Worm (Caenorhabditis elegans): ENCODE results near the gene droe-8.

DNA sequence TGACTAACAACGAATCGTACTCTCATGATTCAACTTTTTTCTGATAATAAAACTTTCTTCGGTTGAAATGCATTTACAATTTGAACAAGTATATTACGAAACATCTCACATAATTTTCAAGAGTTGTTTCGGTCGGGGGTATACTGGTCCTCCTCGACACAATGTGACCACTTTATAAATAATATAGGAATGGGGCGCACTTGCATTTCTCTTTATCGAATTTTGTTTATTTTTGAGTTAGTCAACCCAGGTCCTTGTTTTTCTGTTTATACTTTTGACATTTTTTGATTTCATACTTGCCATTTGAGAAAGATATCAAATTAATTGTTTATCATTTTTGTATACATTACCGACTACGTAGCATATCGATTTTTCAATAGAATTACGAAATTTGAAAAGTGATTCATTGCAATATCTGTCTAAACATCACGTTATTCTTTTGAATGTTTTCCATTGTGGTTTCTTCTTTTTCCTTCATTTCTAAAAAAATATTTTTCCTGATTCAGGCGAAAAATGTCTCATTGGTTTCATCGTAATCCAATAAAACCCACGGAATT is 47.6 kb downstream of the droe-8 start, which contains the start of gene B0507.2:
- TF ChIP-seq nhr-23 (tag; optimal IDR thresholded peaks at IDR 0.05) (no peak), ztf-11 (tag; optimal IDR thresholded peaks at IDR 0.05) (no peak), aly-2 (tag; optimal IDR thresholded peaks at IDR 0.05) (no peak), snpc-4 (tag; optimal IDR thresholded peaks at IDR 0.05) (peak; percentile 41), lin-39 (tag; optimal IDR thresholded peaks at IDR 0.05) (no peak)

Data from whole organism, L3 larva.